Worm (Caenorhabditis elegans) whole organism, L4/young adult: ENCODE results near the gene ham-1.

Experiments
- W03F9.2 ChIP-seq: fragments of 150-350 bp; optimal IDR thresholded peaks from 2 replicates; lab custom pipeline; 2014; ENCODE audit warnings: missing biosample characterization, missing genetic modification characterization
- dao-5 ChIP-seq: sonication (generic microtip); optimal IDR thresholded peaks from 2 replicates; lab custom pipeline; 2016; ENCODE audit warnings: missing genotype, missing genetic modification characterization, moderate library complexity, missing compliant biosample characterization
- him-1 ChIP-seq: sonication (generic microtip); optimal IDR thresholded peaks from 2 replicates; lab custom pipeline; 2016; ENCODE audit warnings: missing genotype, missing genetic modification reagents, missing genetic modification characterization, missing compliant biosample characterization

DNA sequence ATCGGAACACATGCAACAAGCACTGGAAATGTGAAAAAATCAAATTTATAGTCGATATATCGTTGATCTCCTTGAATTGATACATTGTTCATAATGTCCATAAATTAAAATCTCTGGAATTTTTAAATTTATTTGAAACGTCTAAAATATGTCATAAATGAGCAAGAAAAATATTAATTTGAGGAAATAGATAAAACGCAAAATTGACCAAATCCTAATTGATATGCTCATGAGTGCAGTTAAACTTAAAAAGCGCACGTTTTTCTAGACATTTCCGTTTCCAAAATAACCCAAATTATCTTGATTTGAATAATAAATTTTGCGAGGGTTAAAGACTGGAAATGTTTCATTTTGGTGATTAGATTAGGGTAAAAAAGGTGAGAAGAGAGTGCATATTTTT is 19.5 kb upstream of the ham-1 start, which contains the start of gene sru-13:
- TF ChIP-seq him-1: no peak
- no peak for TF ChIP-seq W03F9.2
- TF ChIP-seq dao-5 (tag; lab: Kevin White, UChicago): no peak
